Fruit fly (Drosophila melanogaster) whole organism, prepupa: ENCODE data around the gene Cpr67B.

ENCODE experiments used
- CG10631 ChIP-seq: fragments of 200-800 bp; sonication (Bioruptor generic); optimal IDR thresholded peaks from 2 replicates; lab custom pipeline; 2016; ENCODE audit warnings: missing biosample characterization, missing genetic modification characterization
- CG11294 ChIP-seq: fragments of 200-800 bp; sonication (Bioruptor generic); IDR thresholded peaks from 2 replicates; pipeline ENCODE4 v1.3.6; 2022; ENCODE audit warnings: missing biosample characterization, missing genetic modification characterization
- CG1621 ChIP-seq: fragments of 200-800 bp; sonication (Bioruptor generic); optimal IDR thresholded peaks from 3 replicates; lab custom pipeline; 2018; ENCODE audit warnings: missing biosample characterization, mild to moderate bottlenecking, missing genetic modification characterization
- CG16779 ChIP-seq: fragments of 200-800 bp; sonication (Bioruptor generic); optimal IDR thresholded peaks from 3 replicates; lab custom pipeline; 2017; ENCODE audit warnings: missing biosample characterization, mild to moderate bottlenecking, missing genetic modification characterization
- CG3919 ChIP-seq: fragments of 200-800 bp; sonication (Bioruptor generic); optimal IDR thresholded peaks from 3 replicates; lab custom pipeline; 2016; ENCODE audit warnings: missing biosample characterization, missing genetic modification characterization
- CG6276 ChIP-seq: fragments of 200-800 bp; sonication (Bioruptor generic); optimal IDR thresholded peaks from 2 replicates; lab custom pipeline; 2017; ENCODE audit warnings: missing biosample characterization, mild to moderate bottlenecking, missing genetic modification characterization
- CG6808 ChIP-seq: fragments of 200-800 bp; sonication (Bioruptor generic); optimal IDR thresholded peaks from 3 replicates; lab custom pipeline; 2017; ENCODE audit warnings: missing biosample characterization, missing genetic modification characterization, mild to moderate bottlenecking, moderate library complexity, missing genetic modification reagents
- CG8119 ChIP-seq: fragments of 200-800 bp; sonication (Bioruptor generic); IDR thresholded peaks from 3 replicates; pipeline ENCODE4 v1.3.6; 2022; ENCODE audit warnings: missing biosample characterization, missing genetic modification characterization
- Eip78C ChIP-seq: fragments of 200-800 bp; sonication (Bioruptor generic); peaks from one replicate; lab custom pipeline; 2016; ENCODE audit warnings: missing biosample characterization, missing genetic modification characterization
- Gug ChIP-seq: fragments of 200-800 bp; sonication (Bioruptor generic); IDR thresholded peaks from 2 replicates; pipeline ENCODE4 v1.3.6; 2022; ENCODE audit warnings: missing biosample characterization, missing genetic modification characterization
- Hr4 ChIP-seq: fragments of 200-800 bp; sonication (Bioruptor generic); optimal IDR thresholded peaks from 3 replicates; lab custom pipeline; 2016; ENCODE audit warnings: missing biosample characterization, missing genetic modification characterization
- Sox102F ChIP-seq: fragments of 200-800 bp; sonication (Bioruptor generic); optimal IDR thresholded peaks from 2 replicates; lab custom pipeline; 2016; ENCODE audit warnings: missing biosample characterization, mild to moderate bottlenecking, missing genetic modification characterization
- cyc ChIP-seq: fragments of 200-800 bp; sonication (Bioruptor generic); optimal IDR thresholded peaks from 3 replicates; lab custom pipeline; 2016; ENCODE audit warnings: missing biosample characterization, missing genetic modification characterization
- fd85E ChIP-seq: fragments of 200-800 bp; sonication (Bioruptor generic); optimal IDR thresholded peaks from 3 replicates; lab custom pipeline; 2016; ENCODE audit warnings: missing biosample characterization, missing genetic modification characterization

- TF ChIP-seq Hr4 (GFP tag; lab: Kevin White, UChicago) (no peak), CG10631 (GFP tag; lab: Kevin White, UChicago) (no peak), cyc (no peak), CG1621 (tag; lab: Kevin White, UChicago) (no peak), CG6808 (GFP tag; lab: Kevin White, UChicago) (no peak), Gug (GFP tag; lab: Robert Waterston, UW) (no peak), CG3919 (GFP tag; lab: Kevin White, UChicago) (no peak), Eip78C (GFP tag; lab: Kevin White, UChicago) (no peak), CG8119 (GFP tag; lab: Robert Waterston, UW) (no peak), Sox102F (GFP tag; lab: Kevin White, UChicago) (no peak), CG6276 (GFP tag; lab: Kevin White, UChicago) (no peak), CG11294 (GFP tag; lab: Robert Waterston, UW) (no peak), CG16779 (tag; lab: Kevin White, UChicago) (no peak), fd85E (GFP tag; lab: Kevin White, UChicago) (no peak)
Measured at dm6 chr3L:9417288-9417687, 12.7 kb downstream of the Cpr67B start, which contains the start of gene CG3982.
